Fruit fly (Drosophila melanogaster) whole organism, embryonic: ENCODE measurements around the gene NimC2.

Experiments
- Asciz ChIP-seq: fragments of 200-800 bp; sonication (Bioruptor generic); optimal IDR thresholded peaks from 2 replicates; lab custom pipeline; 2017; ENCODE audit warnings: missing biosample characterization, mild to moderate bottlenecking, missing genetic modification characterization, missing genetic modification reagents
- Atf-2 ChIP-seq: fragments of 200-800 bp; sonication (Bioruptor generic); optimal IDR thresholded peaks from 2 replicates; lab custom pipeline; 2016; ENCODE audit warnings: missing biosample characterization, missing genetic modification characterization
- Atf3 ChIP-seq: fragments of 200-800 bp; sonication (Bioruptor generic); optimal IDR thresholded peaks from 3 replicates; lab custom pipeline; 2016; ENCODE audit warnings: missing biosample characterization, missing genetic modification characterization
- CG10366 ChIP-seq: fragments of 200-800 bp; sonication (Bioruptor generic); IDR thresholded peaks from 2 replicates; pipeline ENCODE4 v1.3.6; 2022; ENCODE audit warnings: missing biosample characterization, missing genetic modification characterization
- CG10654 ChIP-seq: fragments of 200-800 bp; sonication (Bioruptor generic); optimal IDR thresholded peaks from 2 replicates; lab custom pipeline; 2016; ENCODE audit warnings: missing biosample characterization, missing genetic modification characterization
- CG11504 ChIP-seq: fragments of 200-800 bp; sonication (Bioruptor generic); optimal IDR thresholded peaks from 3 replicates; lab custom pipeline; 2019; ENCODE audit warnings: missing biosample characterization, mild to moderate bottlenecking, missing genetic modification characterization, moderate library complexity
- CG1233 ChIP-seq: fragments of 200-800 bp; sonication (Bioruptor generic); optimal IDR thresholded peaks from 4 replicates; lab custom pipeline; 2018; ENCODE audit warnings: missing biosample characterization, mild to moderate bottlenecking, missing genetic modification characterization
- CG15601 ChIP-seq: fragments of 200-800 bp; sonication (Bioruptor generic); optimal IDR thresholded peaks from 3 replicates; lab custom pipeline; 2019; ENCODE audit warnings: missing biosample characterization, mild to moderate bottlenecking, missing genetic modification characterization, moderate library complexity
- CG17328 ChIP-seq: fragments of 200-800 bp; sonication (Bioruptor generic); IDR thresholded peaks from 2 replicates; pipeline ENCODE4 v1.3.6; 2022; ENCODE audit warnings: missing biosample characterization, missing genetic modification characterization
- CG18011 ChIP-seq: fragments of 200-800 bp; sonication (Bioruptor generic); optimal IDR thresholded peaks from 2 replicates; lab custom pipeline; 2017; ENCODE audit warnings: missing biosample characterization, missing genetic modification characterization, mild to moderate bottlenecking, moderate library complexity, missing genotype
- CG1832 ChIP-seq: fragments of 200-800 bp; sonication (Bioruptor generic); optimal IDR thresholded peaks from 2 replicates; lab custom pipeline; 2017; ENCODE audit warnings: missing biosample characterization, mild to moderate bottlenecking, missing genetic modification characterization, inconsistent platforms
- CG18476 ChIP-seq: fragments of 200-800 bp; sonication (Bioruptor generic); optimal IDR thresholded peaks from 2 replicates; lab custom pipeline; 2016; ENCODE audit warnings: missing biosample characterization, mild to moderate bottlenecking, missing genetic modification characterization
- CG2116 ChIP-seq: fragments of 200-800 bp; sonication (Bioruptor generic); optimal IDR thresholded peaks from 3 replicates; lab custom pipeline; 2018; ENCODE audit warnings: missing biosample characterization, mild to moderate bottlenecking, missing genetic modification characterization
- CG34224 ChIP-seq: fragments of 200-800 bp; sonication (Bioruptor generic); IDR thresholded peaks from 3 replicates; pipeline ENCODE4 v1.3.6; 2022; ENCODE audit warnings: missing biosample characterization, missing genetic modification characterization; ENCODE audit not compliant: partially characterized antibody
- CG6654 ChIP-seq: fragments of 200-800 bp; sonication (Bioruptor generic); optimal IDR thresholded peaks from 2 replicates; lab custom pipeline; 2017; ENCODE audit warnings: missing biosample characterization, mild to moderate bottlenecking, missing genetic modification characterization
- CG6813 ChIP-seq: fragments of 200-800 bp; sonication (Bioruptor generic); optimal IDR thresholded peaks from 2 replicates; lab custom pipeline; 2017; ENCODE audit warnings: missing biosample characterization, missing genetic modification characterization, mild to moderate bottlenecking, moderate library complexity, missing genetic modification reagents
- Dad ChIP-seq: fragments of 200-800 bp; sonication (Bioruptor generic); optimal IDR thresholded peaks from 3 replicates; lab custom pipeline; 2016; ENCODE audit warnings: missing biosample characterization, missing genetic modification characterization
- Dbx ChIP-seq: fragments of 200-800 bp; sonication (Bioruptor generic); IDR thresholded peaks from 3 replicates; pipeline ENCODE4 v1.3.6; 2022; ENCODE audit warnings: missing biosample characterization, missing genetic modification characterization
- H15 ChIP-seq: fragments of 200-800 bp; sonication (Bioruptor generic); IDR thresholded peaks from 3 replicates; pipeline ENCODE4 v1.3.6; 2022; ENCODE audit warnings: missing biosample characterization, missing genetic modification characterization
- HHEX ChIP-seq: fragments of 200-800 bp; sonication (Bioruptor generic); optimal IDR thresholded peaks from 3 replicates; lab custom pipeline; 2017; ENCODE audit warnings: missing biosample characterization, mild to moderate bottlenecking, missing genetic modification characterization, missing genetic modification reagents
- HmgZ ChIP-seq: fragments of 200-800 bp; sonication (Bioruptor generic); optimal IDR thresholded peaks from 2 replicates; lab custom pipeline; 2018; ENCODE audit warnings: missing biosample characterization, mild to moderate bottlenecking, missing genetic modification characterization
- MESR4 ChIP-seq: fragments of 200-800 bp; sonication (Bioruptor generic); optimal IDR thresholded peaks from 2 replicates; lab custom pipeline; 2018; ENCODE audit warnings: missing biosample characterization, mild to moderate bottlenecking, missing genetic modification characterization, moderate library complexity
- MTF-1 ChIP-seq: fragments of 200-800 bp; sonication (Bioruptor generic); optimal IDR thresholded peaks from 2 replicates; lab custom pipeline; 2018; ENCODE audit warnings: missing biosample characterization, mild to moderate bottlenecking, missing genetic modification characterization, borderline replicate concordance
- Myb ChIP-seq: fragments of 200-800 bp; sonication (Bioruptor generic); optimal IDR thresholded peaks from 2 replicates; lab custom pipeline; 2016; ENCODE audit warnings: missing biosample characterization, missing genetic modification characterization
- Neu2 ChIP-seq: fragments of 200-800 bp; sonication (Bioruptor generic); optimal IDR thresholded peaks from 3 replicates; lab custom pipeline; 2016; ENCODE audit warnings: missing biosample characterization, missing genetic modification characterization, borderline replicate concordance
- Nf-YA ChIP-seq: fragments of 200-800 bp; sonication (Bioruptor generic); IDR thresholded peaks from 2 replicates; pipeline ENCODE4 v1.3.6; 2022; ENCODE audit warnings: missing biosample characterization, missing genetic modification characterization
- Rx ChIP-seq: fragments of 200-800 bp; sonication (Bioruptor generic); IDR thresholded peaks from 2 replicates; pipeline ENCODE4 v1.3.6; 2022; ENCODE audit warnings: missing biosample characterization, missing genetic modification characterization
- Sox102F ChIP-seq: fragments of 200-800 bp; sonication (Bioruptor generic); optimal IDR thresholded peaks from 2 replicates; lab custom pipeline; 2018; ENCODE audit warnings: missing biosample characterization, mild to moderate bottlenecking, missing genetic modification characterization, moderate library complexity
- Trl ChIP-seq, 3 experiments: fragments of >200 bp in 2 of 3; fragments of 200-800 bp in 1 of 3; sonication (Bioruptor generic) in 1 of 3; optimal IDR thresholded peaks; 2 replicates in 1 of 3; 3 replicates in 2 of 3; lab custom pipeline; 2016 to 2017; ENCODE audit warnings: missing biosample characterization in 1 of 3, missing genetic modification characterization in 1 of 3
- amos ChIP-seq: fragments of 200-800 bp; sonication (Bioruptor generic); IDR thresholded peaks from 2 replicates; pipeline ENCODE4 v1.3.6; 2022; ENCODE audit warnings: missing biosample characterization, missing genetic modification characterization; ENCODE audit not compliant: partially characterized antibody
- bowl ChIP-seq: fragments of 200-800 bp; sonication (Bioruptor generic); IDR thresholded peaks from 2 replicates; pipeline ENCODE4 v1.3.6; 2022; ENCODE audit warnings: missing biosample characterization, missing genetic modification characterization
- btn ChIP-seq: fragments of 200-800 bp; sonication (Bioruptor generic); optimal IDR thresholded peaks from 2 replicates; lab custom pipeline; 2016; ENCODE audit warnings: missing biosample characterization, missing genetic modification characterization
- cg ChIP-seq: fragments of 200-800 bp; sonication (Bioruptor generic); optimal IDR thresholded peaks from 3 replicates; lab custom pipeline; 2019; ENCODE audit warnings: missing biosample characterization, mild to moderate bottlenecking, missing genetic modification characterization, moderate library complexity
- crc ChIP-seq: fragments of 200-800 bp; sonication (Bioruptor generic); optimal IDR thresholded peaks from 2 replicates; lab custom pipeline; 2016; ENCODE audit warnings: missing biosample characterization, missing genetic modification characterization
- dan ChIP-seq: fragments of 200-800 bp; sonication (Bioruptor generic); IDR thresholded peaks from 2 replicates; pipeline ENCODE4 v1.3.6; 2022; ENCODE audit warnings: missing biosample characterization, missing genetic modification characterization
- dpn ChIP-seq, 2 experiments: fragments of 200-800 bp; sonication (Bioruptor generic); optimal IDR thresholded peaks; 3 replicates each; lab custom pipeline; 2016; ENCODE audit warnings: missing biosample characterization in 2 of 2, missing genetic modification characterization in 2 of 2
- gfzf ChIP-seq: fragments of 200-800 bp; sonication (Bioruptor generic); optimal IDR thresholded peaks from 2 replicates; lab custom pipeline; 2016; ENCODE audit warnings: missing biosample characterization, mild to moderate bottlenecking, missing genetic modification characterization, moderate library complexity
- klu ChIP-seq: fragments of 200-800 bp; sonication (Bioruptor generic); IDR thresholded peaks from 2 replicates; pipeline ENCODE4 v1.3.6; 2022; ENCODE audit warnings: missing biosample characterization, missing genetic modification characterization
- kni ChIP-seq: fragments of 200-800 bp; sonication (Bioruptor generic); optimal IDR thresholded peaks from 3 replicates; lab custom pipeline; 2017; ENCODE audit warnings: mild to moderate bottlenecking, missing biosample characterization, missing genetic modification reagents, missing genetic modification characterization
- pnt ChIP-seq: fragments of 200-800 bp; sonication (Bioruptor generic); optimal IDR thresholded peaks from 3 replicates; lab custom pipeline; 2016; ENCODE audit warnings: missing biosample characterization, missing genetic modification characterization
- sisA ChIP-seq: fragments of 200-800 bp; sonication (Bioruptor generic); IDR thresholded peaks from 2 replicates; pipeline ENCODE4 v1.3.6; 2022; ENCODE audit warnings: missing biosample characterization, missing genetic modification characterization
- so ChIP-seq: fragments of 200-800 bp; sonication (Bioruptor generic); IDR thresholded peaks from 3 replicates; pipeline ENCODE4 v1.3.6; 2022; ENCODE audit warnings: missing biosample characterization, missing genetic modification characterization
- sr ChIP-seq: fragments of 200-800 bp; sonication (Bioruptor generic); IDR thresholded peaks from 3 replicates; pipeline ENCODE4 v1.3.6; 2022; ENCODE audit warnings: missing biosample characterization, missing genetic modification characterization
- tll ChIP-seq, 2 experiments: fragments of 200-800 bp in 1 of 2; fragments of >200 bp in 1 of 2; sonication (Bioruptor generic) in 1 of 2; optimal IDR thresholded peaks; 2 replicates each; lab custom pipeline; 2017 to 2019; ENCODE audit warnings: missing biosample characterization in 2 of 2, missing genetic modification characterization in 2 of 2, mild to moderate bottlenecking in 1 of 2, moderate library complexity in 1 of 2
- tna ChIP-seq: fragments of 200-800 bp; sonication (Bioruptor generic); IDR thresholded peaks from 2 replicates; pipeline ENCODE4 v1.3.6; 2022; ENCODE audit warnings: missing biosample characterization, missing genetic modification characterization; ENCODE audit not compliant: partially characterized antibody
- twi ChIP-seq: fragments of 200-800 bp; optimal IDR thresholded peaks from 2 replicates; lab custom pipeline; 2019; ENCODE audit warnings: missing biosample characterization, mild to moderate bottlenecking, missing genetic modification characterization, moderate library complexity
- usp ChIP-seq: fragments of >200 bp; optimal IDR thresholded peaks from 2 replicates; lab custom pipeline; 2017; ENCODE audit warnings: missing biosample characterization, missing genetic modification characterization
- zfh2 ChIP-seq: fragments of 200-800 bp; sonication (Bioruptor generic); optimal IDR thresholded peaks from 2 replicates; lab custom pipeline; 2016; ENCODE audit warnings: missing biosample characterization, missing genetic modification characterization

The NimC2 gene

dm6 chr2L:14022130-14022735 lies 42.3 kb downstream of the NimC2 start (continued):
- peak; percentile 59; the same call in 1 of the 2 replicates for TF ChIP-seq Rx
- TF ChIP-seq tll (GFP tag; optimal IDR thresholded peaks at IDR 0.05; lab: Kevin White, UChicago), result peak in 1 of 2 experiments; percentile 63
- peak; percentile 87 for TF ChIP-seq Nf-YA
- TF ChIP-seq CG18011 (GFP tag; lab: Kevin White, UChicago), result peak; percentile 43
- TF ChIP-seq klu (GFP tag; lab: Robert Waterston, UW), result peak; percentile 91
- TF ChIP-seq CG34224 (GFP tag; lab: Robert Waterston, UW), result no peak
- peak; percentile 88 for TF ChIP-seq sisA (GFP tag; lab: Robert Waterston, UW)
- peak; percentile 57 for TF ChIP-seq CG18476 (GFP tag; lab: Kevin White, UChicago)
- TF ChIP-seq CG1832, result no peak
- peak; percentile 46; the same call in 1 of the 2 replicates for TF ChIP-seq dan (GFP tag; lab: Robert Waterston, UW)
- TF ChIP-seq usp (GFP tag; lab: Kevin White, UChicago), result no peak
- TF ChIP-seq kni (GFP tag; lab: Kevin White, UChicago), result no peak
- peak; percentile 97 for TF ChIP-seq CG11504 (tag; lab: Kevin White, UChicago)
- peak; percentile 53 for TF ChIP-seq HmgZ
- TF ChIP-seq dpn (GFP tag; optimal IDR thresholded peaks at IDR 0.05; lab: Kevin White, UChicago), result peak; percentile 31 to 86
- peak; percentile 90 for TF ChIP-seq CG6813 (GFP tag; lab: Kevin White, UChicago)
- peak; percentile 92 for TF ChIP-seq Dbx (GFP tag; lab: Robert Waterston, UW)
- TF ChIP-seq MTF-1, result peak; percentile 72
- peak; percentile 70 for TF ChIP-seq CG6654
- TF ChIP-seq Sox102F (GFP tag; lab: Kevin White, UChicago), result peak; percentile 97
- no peak for TF ChIP-seq tna (GFP tag; lab: Robert Waterston, UW)
- TF ChIP-seq CG10366 (GFP tag; lab: Robert Waterston, UW), result peak; percentile 88
- no peak for TF ChIP-seq Atf-2 (GFP tag; lab: Kevin White, UChicago)
- peak; percentile 97 for TF ChIP-seq twi (tag; lab: Kevin White, UChicago)
- TF ChIP-seq Asciz (GFP tag; lab: Kevin White, UChicago), result peak; percentile 95
- no peak for TF ChIP-seq MESR4
- TF ChIP-seq so, result peak; percentile 89
- no peak for TF ChIP-seq Trl (optimal IDR thresholded peaks at IDR 0.05; lab: Kevin White, UChicago)
- no peak for TF ChIP-seq Trl (GFP tag; optimal IDR thresholded peaks at IDR 0.05; lab: Kevin White, UChicago)
- peak; percentile 89 for TF ChIP-seq CG17328 (GFP tag; lab: Robert Waterston, UW)
- no peak for TF ChIP-seq btn (GFP tag; lab: Kevin White, UChicago)
- peak; percentile 91 for TF ChIP-seq HHEX (GFP tag; lab: Kevin White, UChicago)
- TF ChIP-seq Neu2 (GFP tag; lab: Kevin White, UChicago), result no peak
- peak; percentile 23 for TF ChIP-seq Myb (GFP tag; lab: Kevin White, UChicago)
- TF ChIP-seq gfzf (GFP tag; lab: Kevin White, UChicago), result no peak
- TF ChIP-seq amos (GFP tag; lab: Robert Waterston, UW), result no peak; the same call in 1 of the 2 replicates
- peak; percentile 49 for TF ChIP-seq Atf3
- peak; percentile 70 for TF ChIP-seq CG2116 (GFP tag; lab: Kevin White, UChicago)
- peak; percentile 64; the same call in 2 of the 3 replicates for TF ChIP-seq sr (GFP tag; lab: Robert Waterston, UW)
- peak; percentile 13 for TF ChIP-seq pnt
- TF ChIP-seq CG15601, result peak; percentile 96
- TF ChIP-seq CG10654, result peak; percentile 82
- TF ChIP-seq cg (GFP tag; lab: Kevin White, UChicago), result peak; percentile 68
- TF ChIP-seq zfh2, result peak; percentile 61
- TF ChIP-seq Dad (GFP tag; lab: Kevin White, UChicago), result peak; percentile 48
- peak; percentile 94 for TF ChIP-seq CG1233 (GFP tag; lab: Kevin White, UChicago)
- no peak for TF ChIP-seq crc (GFP tag; lab: Kevin White, UChicago)
- TF ChIP-seq bowl (GFP tag; lab: Robert Waterston, UW), result 0 out of 2 replicates have a peak, but pooled peaks have one; percentile 65
- TF ChIP-seq H15, result peak; percentile 79
